Worm (Caenorhabditis elegans) whole organism, young adult: ENCODE measurements around the gene ZK596.3.

Experiments
- B0035.1 ChIP-seq: sonication (generic microtip); optimal IDR thresholded peaks from 2 replicates; lab custom pipeline; 2016; ENCODE audit warnings: missing genetic modification characterization, mild to moderate bottlenecking, missing compliant biosample characterization, missing genotype, missing genetic modification reagents
- C17E4.6 ChIP-seq: fragments of 200-800 bp; sonication (Bioruptor generic); IDR thresholded peaks from 2 replicates; pipeline ENCODE4 v1.3.6; 2022; ENCODE audit warnings: missing genetic modification reagents, missing genetic modification characterization, missing compliant biosample characterization
- F23B12.7 ChIP-seq: sonication (generic microtip); optimal IDR thresholded peaks from 2 replicates; lab custom pipeline; 2017; ENCODE audit warnings: missing genetic modification characterization, mild to moderate bottlenecking, missing compliant biosample characterization, antibody characterized with exemption, moderate library complexity; ENCODE audit not compliant: insufficient read depth
- F33H1.4 ChIP-seq: fragments of 200-800 bp; sonication (Bioruptor generic); IDR thresholded peaks from 2 replicates; pipeline ENCODE4 v1.3.6; 2022; ENCODE audit warnings: missing genetic modification reagents, missing genetic modification characterization, missing compliant biosample characterization
- F52B5.7 ChIP-seq: sonication (generic microtip); optimal IDR thresholded peaks from 2 replicates; lab custom pipeline; 2016; ENCODE audit warnings: mild to moderate bottlenecking, missing genetic modification characterization, missing compliant biosample characterization
- F57A8.1 ChIP-seq: fragments of 200-800 bp; sonication (Bioruptor generic); optimal IDR thresholded peaks from 2 replicates; lab custom pipeline; 2018; ENCODE audit warnings: mild to moderate bottlenecking, missing genetic modification characterization, moderate library complexity, missing compliant biosample characterization
- T07F8.4 ChIP-seq: sonication (generic microtip); optimal IDR thresholded peaks from 2 replicates; lab custom pipeline; 2016; ENCODE audit warnings: mild to moderate bottlenecking, missing genetic modification characterization, moderate library complexity, missing compliant biosample characterization
- T26A5.8 ChIP-seq: sonication (generic microtip); optimal IDR thresholded peaks from 2 replicates; lab custom pipeline; 2016; ENCODE audit warnings: missing genetic modification characterization, missing compliant biosample characterization
- ZK185.1 ChIP-seq: sonication (generic microtip); optimal IDR thresholded peaks from 2 replicates; lab custom pipeline; 2016; ENCODE audit warnings: mild to moderate bottlenecking, missing genetic modification characterization, missing compliant biosample characterization; ENCODE audit not compliant: poor library complexity, severe bottlenecking
- ama-1 ChIP-seq, 3 experiments: fragments of 150-350 bp in 1 of 3; sonication (generic microtip) in 2 of 3; optimal IDR thresholded peaks; 2 replicates each; lab custom pipeline; 2014 to 2018; ENCODE audit warnings: missing biosample characterization in 2 of 3, missing genetic modification characterization in 2 of 3, missing genetic modification reagents in 2 of 3
- attf-3 ChIP-seq: fragments of 200-800 bp; sonication (Bioruptor generic); conservative IDR thresholded peaks from 2 replicates; pipeline ENCODE4 v1.3.6; 2022; ENCODE audit warnings: missing genetic modification reagents, missing genetic modification characterization, missing compliant biosample characterization
- bed-2 ChIP-seq: fragments of 200-800 bp; sonication (Bioruptor generic); IDR thresholded peaks from 2 replicates; pipeline ENCODE4 v1.3.6; 2022; ENCODE audit warnings: missing genetic modification reagents, missing genetic modification characterization, missing compliant biosample characterization
- cebp-1 ChIP-seq, 2 experiments: fragments of 200-800 bp in 1 of 2; sonication (Bioruptor generic) in 1 of 2; sonication (generic microtip) in 1 of 2; IDR thresholded peaks in 1 of 2; optimal IDR thresholded peaks in 1 of 2; 2 replicates each; pipeline versions ENCODE4 v1.3.6 to Lab custom; 2017 to 2022; ENCODE audit warnings: missing compliant biosample characterization in 2 of 2, missing genetic modification characterization in 2 of 2, mild to moderate bottlenecking in 1 of 2, missing genetic modification reagents in 1 of 2, moderate library complexity in 1 of 2
- ceh-100 ChIP-seq: fragments of 200-800 bp; sonication (Bioruptor generic); IDR thresholded peaks from 2 replicates; pipeline ENCODE4 v1.3.6; 2022; ENCODE audit warnings: missing genetic modification reagents, missing genetic modification characterization, missing compliant biosample characterization
- hmg-1.2 ChIP-seq: fragments of 200-800 bp; sonication (Bioruptor generic); IDR thresholded peaks from 2 replicates; pipeline ENCODE4 v1.3.6; 2022; ENCODE audit warnings: missing genetic modification reagents, missing genetic modification characterization, missing compliant biosample characterization
- hrde-1 ChIP-seq: sonication (generic microtip); optimal IDR thresholded peaks from 2 replicates; lab custom pipeline; 2016; ENCODE audit warnings: missing genetic modification characterization, mild to moderate bottlenecking, missing compliant biosample characterization, moderate library complexity, missing genotype, missing genetic modification reagents, borderline replicate concordance
- lag-1 ChIP-seq: fragments of 200-800 bp; sonication (Bioruptor generic); IDR thresholded peaks from 2 replicates; pipeline ENCODE4 v1.3.6; 2022; ENCODE audit warnings: missing genetic modification reagents, missing genetic modification characterization, missing compliant biosample characterization
- lin-26 ChIP-seq: fragments of 200-800 bp; sonication (Bioruptor generic); IDR thresholded peaks from 2 replicates; pipeline ENCODE4 v1.3.6; 2022; ENCODE audit warnings: missing genetic modification reagents, missing genetic modification characterization, missing compliant biosample characterization
- lin-35 ChIP-seq, 3 experiments: fragments of 150-350 bp in 2 of 3; sonication (generic microtip) in 1 of 3; optimal IDR thresholded peaks; 2 replicates each; lab custom pipeline; 2014 to 2018; ENCODE audit warnings: missing biosample characterization in 3 of 3, missing genetic modification characterization in 3 of 3, missing genetic modification reagents in 3 of 3
- lsl-1 ChIP-seq: fragments of 200-800 bp; sonication (Bioruptor generic); optimal IDR thresholded peaks from 2 replicates; lab custom pipeline; 2018; ENCODE audit warnings: mild to moderate bottlenecking, missing genetic modification characterization, moderate library complexity, missing compliant biosample characterization
- madf-6 ChIP-seq: fragments of 200-800 bp; sonication (Bioruptor generic); IDR thresholded peaks from 2 replicates; pipeline ENCODE4 v1.3.6; 2022; ENCODE audit warnings: missing genetic modification reagents, missing genetic modification characterization, missing compliant biosample characterization
- mes-4 ChIP-seq: sonication (generic microtip); optimal IDR thresholded peaks from 2 replicates; lab custom pipeline; 2016; ENCODE audit warnings: missing genotype, missing genetic modification characterization, missing compliant biosample characterization
- nfya-1 ChIP-seq: sonication (generic microtip); optimal IDR thresholded peaks from 2 replicates; lab custom pipeline; 2017; ENCODE audit warnings: antibody characterized with exemption, missing compliant biosample characterization, missing genetic modification characterization, borderline replicate concordance; ENCODE audit not compliant: insufficient read depth
- nhr-27 ChIP-seq: fragments of 200-800 bp; sonication (Bioruptor generic); optimal IDR thresholded peaks from 2 replicates; lab custom pipeline; 2018; ENCODE audit warnings: mild to moderate bottlenecking, missing genetic modification characterization, moderate library complexity, missing compliant biosample characterization
- nhr-90 ChIP-seq: sonication (generic microtip); optimal IDR thresholded peaks from 2 replicates; lab custom pipeline; 2016; ENCODE audit warnings: missing genotype, mild to moderate bottlenecking, missing genetic modification characterization, missing compliant biosample characterization
- pha-4 ChIP-seq: fragments of 150-350 bp; sonication (generic microtip); optimal IDR thresholded peaks from 2 replicates; lab custom pipeline; 2014; ENCODE audit warnings: missing biosample characterization, missing genetic modification reagents, missing genetic modification characterization
- repo-1 ChIP-seq: sonication (generic microtip); optimal IDR thresholded peaks from 2 replicates; lab custom pipeline; 2017; ENCODE audit warnings: mild to moderate bottlenecking, missing genetic modification characterization, missing compliant biosample characterization
- rpc-1 ChIP-seq, 2 experiments: fragments of 150-350 bp in 1 of 2; sonication (generic microtip) in 1 of 2; optimal IDR thresholded peaks; 2 replicates each; lab custom pipeline; 2014 to 2018; ENCODE audit warnings: missing biosample characterization in 1 of 2, missing genetic modification characterization in 1 of 2, missing genetic modification reagents in 1 of 2, missing genotype in 1 of 2
- sea-2 ChIP-seq: fragments of 200-800 bp; sonication (Bioruptor generic); IDR thresholded peaks from 2 replicates; pipeline ENCODE4 v1.3.6; 2022; ENCODE audit warnings: missing genetic modification characterization, missing compliant biosample characterization
- snpc-1.1 ChIP-seq: sonication (generic microtip); optimal IDR thresholded peaks from 2 replicates; lab custom pipeline; 2017; ENCODE audit warnings: missing genetic modification characterization, mild to moderate bottlenecking, missing compliant biosample characterization, antibody characterized with exemption, moderate library complexity, missing genotype, missing genetic modification reagents; ENCODE audit not compliant: insufficient read depth
- snpc-1.3 ChIP-seq: sonication (generic microtip); optimal IDR thresholded peaks from 2 replicates; lab custom pipeline; 2017; ENCODE audit warnings: missing genetic modification characterization, mild to moderate bottlenecking, missing compliant biosample characterization, antibody characterized with exemption, moderate library complexity, missing genotype, missing genetic modification reagents; ENCODE audit not compliant: insufficient read depth
- somi-1 ChIP-seq: fragments of 200-800 bp; sonication (Bioruptor generic); optimal IDR thresholded peaks from 2 replicates; lab custom pipeline; 2018; ENCODE audit warnings: mild to moderate bottlenecking, missing genetic modification characterization, missing compliant biosample characterization
- xnd-1 ChIP-seq: sonication (generic microtip); optimal IDR thresholded peaks from 2 replicates; lab custom pipeline; 2016; ENCODE audit warnings: missing genotype, missing genetic modification reagents, missing genetic modification characterization, missing compliant biosample characterization
- ztf-25 ChIP-seq: fragments of 200-800 bp; sonication (Bioruptor generic); IDR thresholded peaks from 2 replicates; pipeline ENCODE4 v1.3.6; 2022; ENCODE audit warnings: missing genetic modification reagents, missing genetic modification characterization, missing compliant biosample characterization
- ztf-6 ChIP-seq: fragments of 200-800 bp; sonication (Bioruptor generic); IDR thresholded peaks from 2 replicates; pipeline ENCODE4 v1.3.6; 2022; ENCODE audit warnings: missing genetic modification reagents, missing genetic modification characterization, missing compliant biosample characterization

ZK596.3 gene

ce11 chrIV:10876844-10877243 is 27.3 kb downstream of the ZK596.3 start, which contains the start of gene fipr-14:
Gene fipr-14, plus strand, starts transcription at chrIV:10877144.
- TF ChIP-seq pha-4 (tag; lab: Kevin White, UChicago) (no peak), B0035.1 (no peak), madf-6 (GFP tag; lab: Robert Waterston, UW) (no peak)
- TF ChIP-seq, all 124 proteins: peak for 0

- no peak for TF ChIP-seq bed-2 (GFP tag; lab: Robert Waterston, UW)
- no peak for TF ChIP-seq repo-1
- TF ChIP-seq T26A5.8 (tag; lab: Kevin White, UChicago): no peak
- TF ChIP-seq sea-2 (GFP tag; lab: Robert Waterston, UW): no peak
- no peak for TF ChIP-seq lin-26
- no peak for TF ChIP-seq hrde-1 (tag; lab: Kevin White, UChicago)
- TF ChIP-seq somi-1: no peak
- TF ChIP-seq ztf-6 (GFP tag; lab: Robert Waterston, UW): no peak
- TF ChIP-seq snpc-1.1 (tag; lab: Kevin White, UChicago): no peak
- no peak for TF ChIP-seq attf-3 (GFP tag; lab: Robert Waterston, UW)
- no peak for TF ChIP-seq ceh-100 (GFP tag; lab: Robert Waterston, UW)
- no peak for TF ChIP-seq nfya-1 (tag; lab: Kevin White, UChicago)
- no peak for TF ChIP-seq snpc-1.3 (tag; lab: Kevin White, UChicago)
- TF ChIP-seq ZK185.1 (tag; lab: Kevin White, UChicago): no peak
- TF ChIP-seq T07F8.4: no peak
- no peak for TF ChIP-seq C17E4.6
- no peak for TF ChIP-seq ama-1 (optimal IDR thresholded peaks at IDR 0.05; lab: Kevin White, UChicago)
- no peak for TF ChIP-seq ama-1 (GFP tag; optimal IDR thresholded peaks at IDR 0.05; lab: Kevin White, UChicago)
- TF ChIP-seq xnd-1 (tag; lab: Kevin White, UChicago): no peak
These were observed 29.7 kb downstream of the ZK596.3 start, which contains the start of gene F13E9.12 for ce11 chrIV:10874527-10874926. Gene F13E9.12, minus strand, starts transcription at chrIV:10874627.

- TF ChIP-seq nhr-90 (tag; lab: Kevin White, UChicago): no peak
- TF ChIP-seq, all 124 proteins: peak for 0
These were observed 34.0 kb downstream of the ZK596.3 start for ce11 chrIV:10870158-10870557.

- no peak for TF ChIP-seq ztf-25
- TF ChIP-seq snpc-1.3 (tag; lab: Kevin White, UChicago): no peak
- no peak for TF ChIP-seq repo-1
- no peak for TF ChIP-seq nhr-27 (tag; lab: Kevin White, UChicago)
These were observed 34.5 kb downstream of the ZK596.3 start for ce11 chrIV:10869642-10870041.

ce11 chrIV:10868629-10869251 is 35.4 kb downstream of the ZK596.3 start, which contains the start of gene F13E9.11:
Gene F13E9.11, minus strand, starts transcription at chrIV:10869135.
- TF ChIP-seq cebp-1 (GFP tag; IDR thresholded peaks at IDR 0.05; lab: Robert Waterston, UW): no peak
- no peak for TF ChIP-seq cebp-1 (tag; optimal IDR thresholded peaks at IDR 0.05; lab: Kevin White, UChicago)
- no peak for TF ChIP-seq lsl-1 (GFP tag; lab: Kevin White, UChicago)
- no peak for TF ChIP-seq F33H1.4
- no peak for TF ChIP-seq lin-35 (GFP tag; optimal IDR thresholded peaks at IDR 0.05; lab: Kevin White, UChicago)
- no peak for TF ChIP-seq F57A8.1 (GFP tag; lab: Kevin White, UChicago)
- no peak for TF ChIP-seq rpc-1 (optimal IDR thresholded peaks at IDR 0.05; lab: Kevin White, UChicago)
- no peak for TF ChIP-seq rpc-1 (tag; optimal IDR thresholded peaks at IDR 0.05; lab: Kevin White, UChicago)
- no peak for TF ChIP-seq lag-1
- no peak for TF ChIP-seq F52B5.7
- no peak for TF ChIP-seq F23B12.7 (tag; lab: Kevin White, UChicago)
- no peak; the same call in 1 of the 2 replicates for TF ChIP-seq hmg-1.2 (GFP tag; lab: Robert Waterston, UW)
- no peak for TF ChIP-seq mes-4
